Fruit fly (Drosophila melanogaster) whole organism, prepupa: Measurements from ENCODE around the gene CG32036.

Source experiments
- CG10631 ChIP-seq: fragments of 200-800 bp; sonication (Bioruptor generic); optimal IDR thresholded peaks from 2 replicates; lab custom pipeline; 2016; ENCODE audit warnings: missing biosample characterization, missing genetic modification characterization
- CG10669 ChIP-seq: fragments of 200-800 bp; sonication (Bioruptor generic); optimal IDR thresholded peaks from 3 replicates; lab custom pipeline; 2018; ENCODE audit warnings: missing biosample characterization, mild to moderate bottlenecking, missing genetic modification characterization, moderate library complexity
- CG15336 ChIP-seq: fragments of 200-800 bp; sonication (Bioruptor generic); IDR thresholded peaks from 2 replicates; pipeline ENCODE4 v1.3.6; 2022; ENCODE audit warnings: missing biosample characterization, missing genetic modification characterization
- CG1621 ChIP-seq: fragments of 200-800 bp; sonication (Bioruptor generic); optimal IDR thresholded peaks from 3 replicates; lab custom pipeline; 2018; ENCODE audit warnings: missing biosample characterization, mild to moderate bottlenecking, missing genetic modification characterization
- CG16779 ChIP-seq: fragments of 200-800 bp; sonication (Bioruptor generic); optimal IDR thresholded peaks from 3 replicates; lab custom pipeline; 2017; ENCODE audit warnings: missing biosample characterization, mild to moderate bottlenecking, missing genetic modification characterization
- CG3032 ChIP-seq: fragments of 200-800 bp; optimal IDR thresholded peaks from 2 replicates; lab custom pipeline; 2019; ENCODE audit warnings: missing biosample characterization, mild to moderate bottlenecking, missing genetic modification characterization, moderate library complexity
- CG31627 ChIP-seq: fragments of 200-800 bp; sonication (Bioruptor generic); optimal IDR thresholded peaks from 3 replicates; lab custom pipeline; 2016; ENCODE audit warnings: missing biosample characterization, missing genetic modification characterization
- CG32006 ChIP-seq: fragments of 200-800 bp; sonication (Bioruptor generic); optimal IDR thresholded peaks from 3 replicates; lab custom pipeline; 2017; ENCODE audit warnings: missing biosample characterization, mild to moderate bottlenecking, missing genetic modification characterization
- CG3919 ChIP-seq: fragments of 200-800 bp; sonication (Bioruptor generic); optimal IDR thresholded peaks from 3 replicates; lab custom pipeline; 2016; ENCODE audit warnings: missing biosample characterization, missing genetic modification characterization
- CG6163 ChIP-seq: fragments of 200-800 bp; sonication (Bioruptor generic); IDR thresholded peaks from 3 replicates; pipeline ENCODE4 v1.3.6; 2022; ENCODE audit warnings: missing biosample characterization, missing genetic modification characterization
- CG6276 ChIP-seq: fragments of 200-800 bp; sonication (Bioruptor generic); optimal IDR thresholded peaks from 2 replicates; lab custom pipeline; 2017; ENCODE audit warnings: missing biosample characterization, mild to moderate bottlenecking, missing genetic modification characterization
- CG6808 ChIP-seq: fragments of 200-800 bp; sonication (Bioruptor generic); optimal IDR thresholded peaks from 3 replicates; lab custom pipeline; 2017; ENCODE audit warnings: missing biosample characterization, missing genetic modification characterization, mild to moderate bottlenecking, moderate library complexity, missing genetic modification reagents
- CG6854 ChIP-seq: fragments of 200-800 bp; sonication (Bioruptor generic); optimal IDR thresholded peaks from 2 replicates; lab custom pipeline; 2017; ENCODE audit warnings: missing biosample characterization, mild to moderate bottlenecking, missing genetic modification characterization
- CG7368 ChIP-seq: fragments of 200-800 bp; sonication (Bioruptor generic); optimal IDR thresholded peaks from 3 replicates; lab custom pipeline; 2016; ENCODE audit warnings: missing biosample characterization, missing genetic modification characterization
- CG9139 ChIP-seq: fragments of 200-800 bp; sonication (Bioruptor generic); optimal IDR thresholded peaks from 3 replicates; lab custom pipeline; 2017; ENCODE audit warnings: missing biosample characterization, mild to moderate bottlenecking, missing genetic modification characterization
- Eip75B ChIP-seq: fragments of 200-800 bp; sonication (Bioruptor generic); optimal IDR thresholded peaks from 3 replicates; lab custom pipeline; 2016; ENCODE audit warnings: missing biosample characterization, missing genetic modification characterization
- Eip78C ChIP-seq: fragments of 200-800 bp; sonication (Bioruptor generic); peaks from one replicate; lab custom pipeline; 2016; ENCODE audit warnings: missing biosample characterization, missing genetic modification characterization
- Eip93F ChIP-seq: fragments of 200-800 bp; sonication (Bioruptor generic); optimal IDR thresholded peaks from 2 replicates; lab custom pipeline; 2016; ENCODE audit warnings: missing biosample characterization, mild to moderate bottlenecking, missing genetic modification characterization
- Ets21C ChIP-seq: fragments of 200-800 bp; sonication (Bioruptor generic); optimal IDR thresholded peaks from 3 replicates; lab custom pipeline; 2016; ENCODE audit warnings: missing biosample characterization, missing genetic modification characterization
- Gug ChIP-seq: fragments of 200-800 bp; sonication (Bioruptor generic); IDR thresholded peaks from 2 replicates; pipeline ENCODE4 v1.3.6; 2022; ENCODE audit warnings: missing biosample characterization, missing genetic modification characterization
- Hr39 ChIP-seq: fragments of 200-800 bp; sonication (Bioruptor generic); optimal IDR thresholded peaks from 2 replicates; lab custom pipeline; 2016; ENCODE audit warnings: missing biosample characterization, missing genetic modification characterization
- Hr4 ChIP-seq: fragments of 200-800 bp; sonication (Bioruptor generic); optimal IDR thresholded peaks from 3 replicates; lab custom pipeline; 2016; ENCODE audit warnings: missing biosample characterization, missing genetic modification characterization
- Met ChIP-seq: fragments of 200-800 bp; sonication (Bioruptor generic); optimal IDR thresholded peaks from 3 replicates; lab custom pipeline; 2016; ENCODE audit warnings: missing biosample characterization, missing genetic modification characterization
- OdsH ChIP-seq: fragments of 200-800 bp; sonication (Bioruptor generic); optimal IDR thresholded peaks from 3 replicates; lab custom pipeline; 2016; ENCODE audit warnings: missing biosample characterization, missing genetic modification characterization
- Smox ChIP-seq: fragments of 200-800 bp; sonication (Bioruptor generic); optimal IDR thresholded peaks from 3 replicates; lab custom pipeline; 2016; ENCODE audit warnings: missing biosample characterization, missing genetic modification characterization
- Sox102F ChIP-seq: fragments of 200-800 bp; sonication (Bioruptor generic); optimal IDR thresholded peaks from 2 replicates; lab custom pipeline; 2016; ENCODE audit warnings: missing biosample characterization, mild to moderate bottlenecking, missing genetic modification characterization
- Sox14 ChIP-seq: fragments of 200-800 bp; sonication (Bioruptor generic); optimal IDR thresholded peaks from 3 replicates; lab custom pipeline; 2016; ENCODE audit warnings: missing biosample characterization, missing genetic modification characterization
- achi ChIP-seq: fragments of 200-800 bp; sonication (Bioruptor generic); optimal IDR thresholded peaks from 3 replicates; lab custom pipeline; 2016; ENCODE audit warnings: missing biosample characterization, missing genetic modification characterization
- cyc ChIP-seq: fragments of 200-800 bp; sonication (Bioruptor generic); optimal IDR thresholded peaks from 3 replicates; lab custom pipeline; 2016; ENCODE audit warnings: missing biosample characterization, missing genetic modification characterization
- dac ChIP-seq: fragments of 200-800 bp; sonication (Bioruptor generic); optimal IDR thresholded peaks from 2 replicates; lab custom pipeline; 2017; ENCODE audit warnings: missing biosample characterization, mild to moderate bottlenecking, missing genetic modification characterization
- eg ChIP-seq: fragments of 200-800 bp; sonication (Bioruptor generic); IDR thresholded peaks from 3 replicates; pipeline ENCODE4 v1.3.6; 2022; ENCODE audit warnings: missing biosample characterization, missing genetic modification characterization
- esn ChIP-seq: fragments of 200-800 bp; sonication (Bioruptor generic); optimal IDR thresholded peaks from 2 replicates; lab custom pipeline; 2016; ENCODE audit warnings: missing biosample characterization, mild to moderate bottlenecking, missing genetic modification characterization, moderate library complexity
- fd85E ChIP-seq: fragments of 200-800 bp; sonication (Bioruptor generic); optimal IDR thresholded peaks from 3 replicates; lab custom pipeline; 2016; ENCODE audit warnings: missing biosample characterization, missing genetic modification characterization
- fkh ChIP-seq: fragments of 200-800 bp; sonication (Bioruptor generic); optimal IDR thresholded peaks from 3 replicates; lab custom pipeline; 2017; ENCODE audit warnings: missing biosample characterization, mild to moderate bottlenecking, missing genetic modification characterization, moderate library complexity
- lz ChIP-seq: fragments of 200-800 bp; sonication (Bioruptor generic); optimal IDR thresholded peaks from 3 replicates; lab custom pipeline; 2016; ENCODE audit warnings: missing biosample characterization, missing genetic modification characterization
- net ChIP-seq: fragments of 200-800 bp; sonication (Bioruptor generic); optimal IDR thresholded peaks from 3 replicates; lab custom pipeline; 2016; ENCODE audit warnings: missing biosample characterization, missing genetic modification characterization
- pdm3 ChIP-seq: fragments of 200-800 bp; sonication (Bioruptor generic); optimal IDR thresholded peaks from 3 replicates; lab custom pipeline; 2016; ENCODE audit warnings: missing biosample characterization, missing genetic modification characterization
- ss ChIP-seq, 2 experiments: fragments of 200-800 bp; sonication (Bioruptor generic); optimal IDR thresholded peaks; 2 replicates in 1 of 2; 3 replicates in 1 of 2; lab custom pipeline; 2017 to 2018; ENCODE audit warnings: mild to moderate bottlenecking in 2 of 2, missing biosample characterization in 2 of 2, missing genetic modification characterization in 2 of 2, moderate library complexity in 1 of 2
- svp ChIP-seq: fragments of 200-800 bp; sonication (Bioruptor generic); peaks from one replicate; lab custom pipeline; 2016; ENCODE audit warnings: missing biosample characterization, missing genetic modification characterization
- topi ChIP-seq: fragments of 200-800 bp; sonication (Bioruptor generic); optimal IDR thresholded peaks from 3 replicates; lab custom pipeline; 2016; ENCODE audit warnings: missing biosample characterization, missing genetic modification characterization

The CG32036 gene

dm6 chr3L:9446731-9447238, 42.2 kb downstream of the CG32036 start, which contains the start of gene CG3529:
TSS of gene CG3529 (plus strand) at chr3L:9446864.
- TF ChIP-seq CG31627 (GFP tag; lab: Kevin White, UChicago) (peak; percentile 5), CG15336 (no peak), Eip78C (peak; percentile 72), esn (GFP tag; lab: Kevin White, UChicago) (peak; percentile 29), CG3919 (no peak), Hr39 (GFP tag; lab: Kevin White, UChicago) (peak; percentile 17), Hr4 (GFP tag; lab: Kevin White, UChicago) (peak; percentile 13), Smox (GFP tag; lab: Kevin White, UChicago) (peak; percentile 24), svp (GFP tag; lab: Kevin White, UChicago) (peak; percentile 64), eg (GFP tag; lab: Robert Waterston, UW) (no peak), achi (GFP tag; lab: Kevin White, UChicago) (no peak), Gug (GFP tag; lab: Robert Waterston, UW) (no peak), Eip75B (GFP tag; lab: Kevin White, UChicago) (peak; percentile 33), fkh (peak; percentile 92), pdm3 (peak; percentile 4), CG16779 (peak; percentile 8), topi (GFP tag; lab: Kevin White, UChicago) (no peak), Sox102F (GFP tag; lab: Kevin White, UChicago) (no peak), lz (peak; percentile 26), OdsH (GFP tag; lab: Kevin White, UChicago) (peak; percentile 8), dac (GFP tag; lab: Kevin White, UChicago) (no peak), CG10669 (GFP tag; lab: Kevin White, UChicago) (no peak), CG9139 (GFP tag; lab: Kevin White, UChicago) (no peak), CG6163 (GFP tag; lab: Robert Waterston, UW) (0 out of 3 replicates have a peak, but pooled peaks have one; percentile 38), CG6276 (GFP tag; lab: Kevin White, UChicago) (no peak), CG6854 (peak; percentile 56), CG3032 (tag; lab: Kevin White, UChicago) (peak; percentile 7), Ets21C (GFP tag; lab: Kevin White, UChicago) (peak; percentile 21), CG10631 (GFP tag; lab: Kevin White, UChicago) (peak; percentile 25), CG7368 (GFP tag; lab: Kevin White, UChicago) (no peak), Sox14 (GFP tag; lab: Kevin White, UChicago) (peak; percentile 25), net (GFP tag; lab: Kevin White, UChicago) (no peak), cyc (peak; percentile 26), fd85E (GFP tag; lab: Kevin White, UChicago) (no peak), ss (GFP tag; optimal IDR thresholded peaks at IDR 0.05; lab: Kevin White, UChicago) (peak in 1 of 2 experiments; percentile 61), Met (GFP tag; lab: Kevin White, UChicago) (peak; percentile 47), CG1621 (tag; lab: Kevin White, UChicago) (peak; percentile 21), CG6808 (GFP tag; lab: Kevin White, UChicago) (peak; percentile 62)
- TF ChIP-seq, all 60 proteins: peak for 24

dm6 chr3L:9442625-9443282, 46.3 kb downstream of the CG32036 start, which contains the start of gene Srg3:
TSS of gene Srg3 (plus strand) at chr3L:9443232.
- TF ChIP-seq svp (GFP tag; lab: Kevin White, UChicago) (peak; percentile 68), Eip78C (no peak), Eip93F (no peak), CG32006 (GFP tag; lab: Kevin White, UChicago) (peak; percentile 26), lz (no peak)
- TF ChIP-seq, all 60 proteins: peak for 2
